Worm (Caenorhabditis elegans) whole organism, L4 larva: ENCODE results near the gene rde-8.

ENCODE experiments used
- ceh-32 ChIP-seq: sonication (generic microtip); optimal IDR thresholded peaks from 2 replicates; lab custom pipeline; 2016; ENCODE audit warnings: mild to moderate bottlenecking, missing genetic modification characterization, missing compliant biosample characterization; ENCODE audit not compliant: poor library complexity
- ces-1 ChIP-seq: fragments of 150-350 bp; sonication (generic microtip); optimal IDR thresholded peaks from 4 replicates; lab custom pipeline; 2014; ENCODE audit warnings: missing biosample characterization, missing genetic modification reagents, missing genetic modification characterization
- lsy-2 ChIP-seq, 2 experiments: fragments of 150-350 bp in 1 of 2; sonication (generic microtip) in 1 of 2; optimal IDR thresholded peaks; 2 replicates each; lab custom pipeline; 2014 to 2017; ENCODE audit warnings: missing biosample characterization in 2 of 2, missing genetic modification characterization in 2 of 2
- mxl-2 ChIP-seq: fragments of 200-800 bp; sonication (Bioruptor generic); conservative IDR thresholded peaks from 2 replicates; pipeline ENCODE4 v1.3.6; 2022; ENCODE audit warnings: missing genetic modification reagents, missing genetic modification characterization, missing compliant biosample characterization
- nhr-237 ChIP-seq: sonication (generic microtip); optimal IDR thresholded peaks from 2 replicates; lab custom pipeline; 2017; ENCODE audit warnings: missing biosample characterization, missing genetic modification characterization
- pha-4 ChIP-seq, 2 experiments: fragments of 150-350 bp in 1 of 2; fragments of 200-800 bp in 1 of 2; sonication (Bioruptor generic) in 1 of 2; IDR thresholded peaks in 1 of 2; optimal IDR thresholded peaks in 1 of 2; 2 replicates each; pipeline versions ENCODE4 v1.3.6 to Lab custom; 2014 to 2022; ENCODE audit warnings: missing genetic modification characterization in 2 of 2, missing genetic modification reagents in 2 of 2, missing biosample characterization in 1 of 2, missing compliant biosample characterization in 1 of 2
- snpc-4 ChIP-seq: fragments of 150-350 bp; optimal IDR thresholded peaks from 2 replicates; lab custom pipeline; 2014; ENCODE audit warnings: missing biosample characterization, missing genetic modification characterization
- zfp-3 ChIP-seq: fragments of 200-800 bp; sonication (Bioruptor generic); conservative IDR thresholded peaks from 2 replicates; pipeline ENCODE4 v1.3.6; 2022; ENCODE audit warnings: missing genetic modification reagents, missing genetic modification characterization, missing compliant biosample characterization
- ztf-7 ChIP-seq: fragments of 150-350 bp; optimal IDR thresholded peaks from 2 replicates; lab custom pipeline; 2014; ENCODE audit warnings: missing biosample characterization, missing genetic modification characterization

DNA sequence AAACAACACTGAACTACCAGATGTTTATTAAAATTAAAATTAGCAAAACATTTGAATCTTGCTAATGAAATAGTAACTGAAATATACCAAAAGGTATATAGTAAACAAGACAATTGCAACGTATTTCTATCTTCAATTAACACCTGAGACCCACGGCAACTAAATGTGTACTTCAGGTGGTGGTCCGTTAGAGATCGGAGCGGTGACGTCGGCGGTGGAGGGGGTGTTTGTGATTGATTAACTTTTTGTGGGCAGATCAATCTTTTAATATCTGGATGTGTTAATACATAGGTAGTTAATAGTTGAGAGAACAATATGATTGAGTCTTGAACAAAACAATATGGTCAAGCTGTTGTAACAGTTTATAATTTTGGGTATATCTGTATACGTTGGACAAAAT, 7.0 kb downstream of the rde-8 start:
- TF ChIP-seq pha-4 (GFP tag; IDR thresholded peaks at IDR 0.05; lab: Robert Waterston, UW) (no peak), pha-4 (tag; optimal IDR thresholded peaks at IDR 0.05; lab: Kevin White, UChicago) (no peak), ceh-32 (tag; lab: Kevin White, UChicago) (no peak), nhr-237 (tag; lab: Kevin White, UChicago) (no peak), ces-1 (GFP tag; lab: Kevin White, UChicago) (no peak), mxl-2 (GFP tag; lab: Robert Waterston, UW) (no peak), lsy-2 (tag; optimal IDR thresholded peaks at IDR 0.05; lab: Kevin White, UChicago) (no peak), ztf-7 (tag; lab: Kevin White, UChicago) (no peak), zfp-3 (GFP tag; lab: Robert Waterston, UW) (no peak), snpc-4 (no peak)
